Fruit fly (Drosophila melanogaster) whole organism: ENCODE measurements around the gene CG4592.

Experiments
- CG8478 ChIP-seq: fragments of >200 bp; optimal IDR thresholded peaks from 2 replicates; lab custom pipeline; 2018; ENCODE audit warnings: inconsistent platforms
- Dll ChIP-seq: fragments of >200 bp; optimal IDR thresholded peaks from 2 replicates; lab custom pipeline; 2017
- pan ChIP-seq: fragments of >200 bp; optimal IDR thresholded peaks from 2 replicates; lab custom pipeline; 2017
- psq ChIP-seq: fragments of >200 bp; optimal IDR thresholded peaks from 2 replicates; lab custom pipeline; 2017
- usp ChIP-seq: fragments of >200 bp; optimal IDR thresholded peaks from 2 replicates; lab custom pipeline; 2017; ENCODE audit warnings: missing biosample characterization, missing genetic modification characterization, mixed read lengths

DNA sequence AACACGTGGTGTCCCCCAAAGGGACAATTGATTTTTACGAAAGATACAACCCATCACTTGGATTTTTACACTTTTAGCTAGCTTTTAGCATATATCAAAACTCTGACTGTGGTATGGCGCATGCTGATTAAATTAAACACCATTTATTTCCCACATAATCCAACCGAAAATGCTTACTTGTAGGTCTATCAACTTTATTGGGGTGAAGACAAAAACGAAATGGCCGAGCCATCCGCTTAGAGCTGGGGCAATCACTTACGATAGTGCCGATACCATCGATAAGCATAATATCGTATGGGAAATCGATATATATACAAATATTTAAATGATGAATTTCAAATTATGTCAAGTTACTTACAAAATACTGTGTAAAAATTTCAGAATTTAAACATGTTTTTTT is 24.1 kb upstream of the CG4592 start, which contains the start of gene RpS2:
- no peak for TF ChIP-seq usp (GFP tag; lab: Kevin White, UChicago)
- TF ChIP-seq pan: no peak
- no peak for TF ChIP-seq CG8478 (lab: Kevin White, UChicago)
- no peak for TF ChIP-seq psq (lab: Kevin White, UChicago)
- TF ChIP-seq Dll (lab: Kevin White, UChicago): no peak
